Worm (Caenorhabditis elegans): ENCODE data around the gene pir-1.

DNA sequence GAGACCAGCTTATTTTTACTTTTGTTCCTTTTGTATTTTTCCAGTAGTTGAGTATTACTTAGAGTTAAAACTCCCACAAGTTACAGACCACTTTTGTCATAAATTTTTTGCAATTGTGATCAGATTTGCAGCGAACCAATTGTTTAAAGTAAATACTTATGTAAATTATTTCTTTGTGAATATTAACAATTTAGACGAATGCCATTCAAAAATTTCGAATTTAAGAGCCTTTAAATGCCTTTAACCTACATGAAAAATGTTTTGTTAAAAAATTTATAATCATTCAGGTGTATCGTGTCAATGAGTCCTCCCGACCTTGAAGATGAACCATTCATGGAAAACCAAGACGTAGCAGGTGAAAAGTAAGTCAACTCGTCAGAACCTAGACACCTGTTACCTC lies 31.1 kb upstream of the pir-1 start, which contains the start of gene W07A12.4:
- TF ChIP-seq nhr-237 (tag; optimal IDR thresholded peaks at IDR 0.05) (no peak), snpc-4 (tag; optimal IDR thresholded peaks at IDR 0.05) (no peak), nhr-28 (tag; optimal IDR thresholded peaks at IDR 0.05) (no peak)

Measured in whole organism, mixed stage, embryonic.